Fruit fly (Drosophila melanogaster) whole organism, embryonic: ENCODE measurements around the gene AlaRS-m.

ENCODE experiments used
- Adf1 ChIP-seq: fragments of 200-800 bp; sonication (Bioruptor generic); IDR thresholded peaks from 2 replicates; pipeline ENCODE4 v1.3.6; 2022; ENCODE audit warnings: missing biosample characterization, missing genetic modification characterization
- Bgb ChIP-seq: fragments of 200-800 bp; sonication (Bioruptor generic); IDR thresholded peaks from 2 replicates; pipeline ENCODE4 v1.3.6; 2022; ENCODE audit warnings: missing biosample characterization, missing genetic modification characterization; ENCODE audit not compliant: partially characterized antibody
- Blimp-1 ChIP-seq: fragments of 200-800 bp; sonication (Bioruptor generic); optimal IDR thresholded peaks from 3 replicates; lab custom pipeline; 2018; ENCODE audit warnings: missing biosample characterization, missing genetic modification characterization, mild to moderate bottlenecking, moderate library complexity, missing genetic modification reagents
- BtbVII ChIP-seq: fragments of 200-800 bp; sonication (Bioruptor generic); optimal IDR thresholded peaks from 3 replicates; lab custom pipeline; 2017; ENCODE audit warnings: missing biosample characterization, mild to moderate bottlenecking, missing genetic modification characterization
- Bteb2 ChIP-seq: fragments of 200-800 bp; sonication (Bioruptor generic); optimal IDR thresholded peaks from 2 replicates; lab custom pipeline; 2016; ENCODE audit warnings: missing biosample characterization, missing genetic modification characterization
- CG10147 ChIP-seq: fragments of 200-800 bp; sonication (Bioruptor generic); optimal IDR thresholded peaks from 2 replicates; lab custom pipeline; 2019; ENCODE audit warnings: missing biosample characterization, mild to moderate bottlenecking, missing genetic modification characterization, moderate library complexity
- CG10543 ChIP-seq: fragments of 200-800 bp; sonication (Bioruptor generic); optimal IDR thresholded peaks from 3 replicates; lab custom pipeline; 2017; ENCODE audit warnings: missing biosample characterization, mild to moderate bottlenecking, missing genetic modification characterization, moderate library complexity
- CG10654 ChIP-seq: fragments of 200-800 bp; sonication (Bioruptor generic); optimal IDR thresholded peaks from 2 replicates; lab custom pipeline; 2016; ENCODE audit warnings: missing biosample characterization, missing genetic modification characterization
- CG12659 ChIP-seq: fragments of 200-800 bp; sonication (Bioruptor generic); optimal IDR thresholded peaks from 3 replicates; lab custom pipeline; 2017; ENCODE audit warnings: mild to moderate bottlenecking, missing biosample characterization, missing genetic modification reagents, missing genetic modification characterization
- CG12744 ChIP-seq: fragments of 200-800 bp; sonication (Bioruptor generic); optimal IDR thresholded peaks from 2 replicates; lab custom pipeline; 2016; ENCODE audit warnings: missing biosample characterization, missing genetic modification characterization
- CG14860 ChIP-seq: fragments of 200-800 bp; sonication (Bioruptor generic); IDR thresholded peaks from 3 replicates; pipeline ENCODE4 v1.3.6; 2022; ENCODE audit warnings: missing biosample characterization, missing genetic modification characterization; ENCODE audit not compliant: partially characterized antibody
- CG1602 ChIP-seq: fragments of 200-800 bp; sonication (Bioruptor generic); optimal IDR thresholded peaks from 3 replicates; lab custom pipeline; 2016; ENCODE audit warnings: missing biosample characterization, missing genetic modification characterization
- CG16779 ChIP-seq: fragments of 200-800 bp; sonication (Bioruptor generic); IDR thresholded peaks from 2 replicates; pipeline ENCODE4 v1.3.6; 2022; ENCODE audit warnings: missing biosample characterization, missing genetic modification characterization
- CG18262 ChIP-seq: fragments of 200-800 bp; optimal IDR thresholded peaks from 3 replicates; lab custom pipeline; 2019; ENCODE audit warnings: missing biosample characterization, mild to moderate bottlenecking, missing genetic modification characterization, moderate library complexity
- CG2129 ChIP-seq: fragments of 200-800 bp; sonication (Bioruptor generic); IDR thresholded peaks from 2 replicates; pipeline ENCODE4 v1.3.6; 2022; ENCODE audit warnings: missing biosample characterization, missing genetic modification characterization; ENCODE audit not compliant: partially characterized antibody
- CG2889 ChIP-seq: fragments of 200-800 bp; sonication (Bioruptor generic); IDR thresholded peaks from 3 replicates; pipeline ENCODE4 v1.3.6; 2022; ENCODE audit warnings: missing biosample characterization, missing genetic modification characterization
- CG31388 ChIP-seq: fragments of 200-800 bp; sonication (Bioruptor generic); optimal IDR thresholded peaks from 2 replicates; lab custom pipeline; 2016; ENCODE audit warnings: missing biosample characterization, missing genetic modification characterization
- CG32532 ChIP-seq: fragments of 200-800 bp; sonication (Bioruptor generic); IDR thresholded peaks from 2 replicates; pipeline ENCODE4 v1.3.6; 2022; ENCODE audit warnings: missing biosample characterization, missing genetic modification characterization
- CG3281 ChIP-seq: fragments of 200-800 bp; sonication (Bioruptor generic); optimal IDR thresholded peaks from 3 replicates; lab custom pipeline; 2017; ENCODE audit warnings: missing biosample characterization, mild to moderate bottlenecking, missing genetic modification characterization
- CG34224 ChIP-seq: fragments of 200-800 bp; sonication (Bioruptor generic); IDR thresholded peaks from 3 replicates; pipeline ENCODE4 v1.3.6; 2022; ENCODE audit warnings: missing biosample characterization, missing genetic modification characterization; ENCODE audit not compliant: partially characterized antibody
- CG3847 ChIP-seq: fragments of 200-800 bp; sonication (Bioruptor generic); IDR thresholded peaks from 2 replicates; pipeline ENCODE4 v1.3.6; 2022; ENCODE audit warnings: missing biosample characterization, missing genetic modification characterization
- CG4424 ChIP-seq: fragments of 200-800 bp; sonication (Bioruptor generic); optimal IDR thresholded peaks from 3 replicates; lab custom pipeline; 2016; ENCODE audit warnings: missing biosample characterization, missing genetic modification characterization
- CG4617 ChIP-seq: fragments of 200-800 bp; sonication (Bioruptor generic); optimal IDR thresholded peaks from 3 replicates; lab custom pipeline; 2016; ENCODE audit warnings: missing biosample characterization, missing genetic modification characterization, borderline replicate concordance
- CG7745 ChIP-seq: fragments of 200-800 bp; sonication (Bioruptor generic); optimal IDR thresholded peaks from 2 replicates; lab custom pipeline; 2018; ENCODE audit warnings: missing biosample characterization, mild to moderate bottlenecking, missing genetic modification characterization, moderate library complexity
- Camta ChIP-seq: fragments of 200-800 bp; sonication (Bioruptor generic); optimal IDR thresholded peaks from 2 replicates; lab custom pipeline; 2016; ENCODE audit warnings: missing biosample characterization, missing genetic modification characterization
- Dip2 ChIP-seq: fragments of 200-800 bp; sonication (Bioruptor generic); IDR thresholded peaks from 2 replicates; pipeline ENCODE4 v1.3.6; 2022; ENCODE audit warnings: missing biosample characterization, missing genetic modification characterization
- Doc3 ChIP-seq: fragments of 200-800 bp; sonication (Bioruptor generic); IDR thresholded peaks from 3 replicates; pipeline ENCODE4 v1.3.6; 2022; ENCODE audit warnings: missing biosample characterization, missing genetic modification characterization; ENCODE audit not compliant: partially characterized antibody
- Drgx ChIP-seq: fragments of 200-800 bp; sonication (Bioruptor generic); IDR thresholded peaks from 2 replicates; pipeline ENCODE4 v1.3.6; 2022; ENCODE audit warnings: missing biosample characterization, missing genetic modification characterization
- Fer1 ChIP-seq: fragments of 200-800 bp; sonication (Bioruptor generic); optimal IDR thresholded peaks from 2 replicates; lab custom pipeline; 2017; ENCODE audit warnings: missing biosample characterization, mild to moderate bottlenecking, missing genetic modification characterization
- Hmr ChIP-seq: fragments of 200-800 bp; sonication (Bioruptor generic); optimal IDR thresholded peaks from 3 replicates; lab custom pipeline; 2017; ENCODE audit warnings: mild to moderate bottlenecking, missing biosample characterization, missing genetic modification reagents, missing genetic modification characterization
- MTF-1 ChIP-seq: fragments of 200-800 bp; sonication (Bioruptor generic); optimal IDR thresholded peaks from 2 replicates; lab custom pipeline; 2018; ENCODE audit warnings: missing biosample characterization, mild to moderate bottlenecking, missing genetic modification characterization, borderline replicate concordance
- Mad ChIP-seq: fragments of 200-800 bp; sonication (Bioruptor generic); optimal IDR thresholded peaks from 2 replicates; lab custom pipeline; 2016; ENCODE audit warnings: missing biosample characterization, missing genetic modification characterization
- Meics ChIP-seq: fragments of 200-800 bp; sonication (Bioruptor generic); optimal IDR thresholded peaks from 2 replicates; lab custom pipeline; 2017; ENCODE audit warnings: missing biosample characterization, mild to moderate bottlenecking, missing genetic modification characterization
- Myb ChIP-seq: fragments of 200-800 bp; sonication (Bioruptor generic); optimal IDR thresholded peaks from 2 replicates; lab custom pipeline; 2016; ENCODE audit warnings: missing biosample characterization, missing genetic modification characterization
- Oaz ChIP-seq: fragments of 200-800 bp; sonication (Bioruptor generic); IDR thresholded peaks from 2 replicates; pipeline ENCODE4 v1.3.6; 2022; ENCODE audit warnings: missing biosample characterization, missing genetic modification characterization
- Rx ChIP-seq: fragments of 200-800 bp; sonication (Bioruptor generic); IDR thresholded peaks from 2 replicates; pipeline ENCODE4 v1.3.6; 2022; ENCODE audit warnings: missing biosample characterization, missing genetic modification characterization
- Scr ChIP-seq: fragments of 200-800 bp; sonication (Bioruptor generic); IDR thresholded peaks from 2 replicates; pipeline ENCODE4 v1.3.6; 2022; ENCODE audit warnings: missing biosample characterization, missing genetic modification characterization; ENCODE audit not compliant: partially characterized antibody
- Sox100B ChIP-seq: fragments of 200-800 bp; sonication (Bioruptor generic); optimal IDR thresholded peaks from 3 replicates; lab custom pipeline; 2018; ENCODE audit warnings: missing biosample characterization, mild to moderate bottlenecking, missing genetic modification characterization
- Stat92E ChIP-seq, 3 experiments: fragments of >200 bp in 2 of 3; fragments of 200-800 bp in 1 of 3; sonication (Bioruptor generic) in 1 of 3; optimal IDR thresholded peaks; 2 replicates each; lab custom pipeline; 2017 to 2019; ENCODE audit warnings: missing biosample characterization in 3 of 3, missing genetic modification characterization in 3 of 3, mild to moderate bottlenecking in 1 of 3, moderate library complexity in 1 of 3
- eyg ChIP-seq: fragments of 200-800 bp; sonication (Bioruptor generic); optimal IDR thresholded peaks from 3 replicates; lab custom pipeline; 2016; ENCODE audit warnings: missing biosample characterization, missing genetic modification characterization
- her ChIP-seq: fragments of 200-800 bp; sonication (Bioruptor generic); optimal IDR thresholded peaks from 2 replicates; lab custom pipeline; 2016; ENCODE audit warnings: missing biosample characterization, missing genetic modification characterization
- kni ChIP-seq: fragments of 200-800 bp; sonication (Bioruptor generic); optimal IDR thresholded peaks from 3 replicates; lab custom pipeline; 2017; ENCODE audit warnings: mild to moderate bottlenecking, missing biosample characterization, missing genetic modification reagents, missing genetic modification characterization
- onecut ChIP-seq: fragments of 200-800 bp; sonication (Bioruptor generic); IDR thresholded peaks from 2 replicates; pipeline ENCODE4 v1.3.6; 2022; ENCODE audit warnings: missing biosample characterization, missing genetic modification characterization
- peb ChIP-seq: fragments of 200-800 bp; sonication (Bioruptor generic); IDR thresholded peaks from 2 replicates; pipeline ENCODE4 v1.3.6; 2022; ENCODE audit warnings: missing biosample characterization, missing genetic modification characterization
- psq ChIP-seq: fragments of 200-800 bp; sonication (Bioruptor generic); optimal IDR thresholded peaks from 2 replicates; lab custom pipeline; 2017; ENCODE audit warnings: missing biosample characterization, missing genetic modification characterization
- pzg ChIP-seq: fragments of 200-800 bp; sonication (Bioruptor generic); optimal IDR thresholded peaks from 3 replicates; lab custom pipeline; 2018; ENCODE audit warnings: missing biosample characterization, mild to moderate bottlenecking, missing genetic modification characterization, moderate library complexity
- repo ChIP-seq: fragments of 200-800 bp; sonication (Bioruptor generic); optimal IDR thresholded peaks from 2 replicates; lab custom pipeline; 2016; ENCODE audit warnings: missing biosample characterization, missing genetic modification characterization
- run ChIP-seq: fragments of 200-800 bp; sonication (Bioruptor generic); optimal IDR thresholded peaks from 3 replicates; lab custom pipeline; 2018; ENCODE audit warnings: missing biosample characterization, mild to moderate bottlenecking, missing genetic modification characterization
- schlank ChIP-seq: fragments of 200-800 bp; sonication (Bioruptor generic); optimal IDR thresholded peaks from 2 replicates; lab custom pipeline; 2018; ENCODE audit warnings: missing biosample characterization, mild to moderate bottlenecking, missing genetic modification characterization
- sim ChIP-seq: fragments of 200-800 bp; sonication (Bioruptor generic); IDR thresholded peaks from 2 replicates; pipeline ENCODE4 v1.3.6; 2022; ENCODE audit warnings: missing biosample characterization, missing genetic modification characterization

AlaRS-m gene

dm6 chr3L:5152354-5152806, 6.5 kb downstream of the AlaRS-m start, which contains the start of the genes Gen and Srp54k (continued):
- TF ChIP-seq CG10147 (no peak), CG2129 (GFP tag; lab: Robert Waterston, UW) (no peak), pzg (peak; percentile 77), Stat92E (GFP tag; optimal IDR thresholded peaks at IDR 0.05; lab: Kevin White, UChicago) (no peak), CG1602 (GFP tag; lab: Kevin White, UChicago) (no peak), psq (GFP tag; lab: Kevin White, UChicago) (peak; percentile 17), Sox100B (no peak), BtbVII (no peak), CG7745 (no peak), Adf1 (GFP tag; lab: Robert Waterston, UW) (no peak), CG3281 (GFP tag; lab: Kevin White, UChicago) (no peak), sim (GFP tag; lab: Robert Waterston, UW) (no peak), CG14860 (GFP tag; lab: Robert Waterston, UW) (no peak), kni (GFP tag; lab: Kevin White, UChicago) (no peak), CG16779 (GFP tag; lab: Robert Waterston, UW) (no peak), Bgb (GFP tag; lab: Robert Waterston, UW) (peak; percentile 35; the same call in 1 of the 2 replicates), Fer1 (GFP tag; lab: Kevin White, UChicago) (no peak), Dip2 (GFP tag; lab: Robert Waterston, UW) (no peak), Oaz (GFP tag; lab: Robert Waterston, UW) (no peak), schlank (tag; lab: Kevin White, UChicago) (no peak), CG12744 (GFP tag; lab: Kevin White, UChicago) (peak; percentile 20), CG18262 (tag; lab: Kevin White, UChicago) (no peak), Drgx (GFP tag; lab: Robert Waterston, UW) (no peak), onecut (GFP tag; lab: Robert Waterston, UW) (peak; percentile 34; the same call in 1 of the 2 replicates), Mad (GFP tag; lab: Kevin White, UChicago) (peak; percentile 52), Hmr (GFP tag; lab: Kevin White, UChicago) (peak; percentile 58), CG10543 (peak; percentile 39), Myb (GFP tag; lab: Kevin White, UChicago) (peak; percentile 27), CG3847 (GFP tag; lab: Robert Waterston, UW) (peak; percentile 28; the same call in 1 of the 2 replicates), CG34224 (no peak), CG12659 (GFP tag; lab: Kevin White, UChicago) (peak; percentile 83), Scr (GFP tag; lab: Robert Waterston, UW) (peak; percentile 37), CG4424 (GFP tag; lab: Kevin White, UChicago) (no peak), Bteb2 (GFP tag; lab: Kevin White, UChicago) (no peak), CG2889 (GFP tag; lab: Robert Waterston, UW) (no peak), CG32532 (GFP tag; lab: Robert Waterston, UW) (peak; percentile 43), Camta (GFP tag; lab: Kevin White, UChicago) (no peak), Doc3 (GFP tag; lab: Robert Waterston, UW) (no peak), CG4617 (GFP tag; lab: Kevin White, UChicago) (peak; percentile 42), Blimp-1 (GFP tag; lab: Kevin White, UChicago) (no peak), MTF-1 (GFP tag; lab: Kevin White, UChicago) (no peak), CG31388 (no peak), her (GFP tag; lab: Kevin White, UChicago) (no peak), Meics (GFP tag; lab: Kevin White, UChicago) (peak; percentile 29), run (tag; lab: Kevin White, UChicago) (no peak), CG10654 (GFP tag; lab: Kevin White, UChicago) (no peak), repo (GFP tag; lab: Kevin White, UChicago) (no peak), peb (GFP tag; lab: Robert Waterston, UW) (no peak), eyg (GFP tag; lab: Kevin White, UChicago) (no peak), Rx (peak; percentile 24; the same call in 1 of the 2 replicates)
